Worm (Caenorhabditis elegans): ENCODE results near the gene idpa-1.

idpa-1 gene

DNA sequence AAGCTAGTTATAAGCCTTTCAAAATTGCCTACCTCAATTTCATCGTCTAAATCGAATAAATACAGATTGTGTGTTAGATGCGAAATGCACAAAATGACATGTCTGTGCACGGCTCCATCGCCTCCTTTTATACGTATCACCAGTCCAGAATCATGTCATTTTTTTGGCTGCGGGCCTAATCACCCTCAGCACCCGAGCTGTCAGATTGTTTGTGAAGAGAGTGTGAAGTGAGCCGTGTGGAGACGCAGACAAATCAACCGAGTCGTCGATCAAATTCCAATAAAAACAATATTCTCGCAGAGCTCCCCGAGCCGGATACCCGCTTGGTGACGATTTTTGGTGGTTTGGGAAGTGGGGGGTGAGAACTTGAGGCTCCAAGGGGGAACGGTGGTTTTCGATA is at the start of gene idpa-1:
TSS of gene idpa-1 (minus strand) at position 101 of the 400 bp plus-strand sequence.
- TF ChIP-seq flt-1 (GFP tag; IDR thresholded peaks at IDR 0.05) (no peak), hmbx-1 (tag; optimal IDR thresholded peaks at IDR 0.05) (no peak), scrt-1 (GFP tag; IDR thresholded peaks at IDR 0.05) (no peak), ets-7 (tag; optimal IDR thresholded peaks at IDR 0.05) (no peak), ceh-13 (GFP tag; optimal IDR thresholded peaks at IDR 0.05) (no peak), hmg-4 (GFP tag; optimal IDR thresholded peaks at IDR 0.05) (no peak), hnd-1 (tag; optimal IDR thresholded peaks at IDR 0.05) (no peak), B0310.2 (tag; optimal IDR thresholded peaks at IDR 0.05) (no peak), sea-1 (GFP tag; conservative IDR thresholded peaks at IDR 0.05) (no peak)

DNA sequence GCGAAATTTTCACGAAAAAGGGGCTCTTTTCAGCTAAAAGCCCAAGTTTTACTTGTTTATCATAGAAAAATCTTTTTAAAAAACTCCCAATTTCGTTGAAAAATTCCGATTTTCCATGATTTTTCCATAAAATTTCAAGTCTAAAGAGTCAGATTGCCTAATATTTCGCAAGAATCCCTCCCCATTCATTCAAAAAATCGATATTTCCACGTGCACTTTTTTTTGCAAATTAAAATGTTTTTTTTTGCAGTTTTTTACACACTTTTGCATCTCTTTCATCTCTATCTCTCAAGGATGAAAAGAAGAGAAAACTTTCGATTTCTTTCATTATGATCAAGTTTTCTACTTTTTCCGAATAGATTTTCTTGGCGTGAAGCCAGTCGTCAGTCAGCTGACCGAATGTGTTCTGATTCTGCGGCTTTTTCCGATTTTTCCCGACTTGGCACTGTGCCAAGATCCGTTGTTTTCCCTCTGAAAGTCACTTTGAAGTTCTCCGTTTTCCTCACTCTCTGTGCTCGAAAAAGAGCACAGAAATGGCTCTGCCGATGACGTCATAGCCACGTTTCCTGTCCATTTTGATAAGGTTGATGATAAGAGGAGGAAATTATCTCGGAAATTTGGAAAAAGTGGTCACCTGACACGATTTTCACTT is 47.4 kb upstream of the idpa-1 start:
- TF ChIP-seq ets-7 (tag; optimal IDR thresholded peaks at IDR 0.05) (no peak), B0310.2 (tag; optimal IDR thresholded peaks at IDR 0.05) (no peak), hmg-4 (GFP tag; optimal IDR thresholded peaks at IDR 0.05) (no peak), scrt-1 (GFP tag; IDR thresholded peaks at IDR 0.05) (no peak), F13C5.2 (tag; optimal IDR thresholded peaks at IDR 0.05) (no peak), aly-1 (tag; optimal IDR thresholded peaks at IDR 0.05) (no peak)

DNA sequence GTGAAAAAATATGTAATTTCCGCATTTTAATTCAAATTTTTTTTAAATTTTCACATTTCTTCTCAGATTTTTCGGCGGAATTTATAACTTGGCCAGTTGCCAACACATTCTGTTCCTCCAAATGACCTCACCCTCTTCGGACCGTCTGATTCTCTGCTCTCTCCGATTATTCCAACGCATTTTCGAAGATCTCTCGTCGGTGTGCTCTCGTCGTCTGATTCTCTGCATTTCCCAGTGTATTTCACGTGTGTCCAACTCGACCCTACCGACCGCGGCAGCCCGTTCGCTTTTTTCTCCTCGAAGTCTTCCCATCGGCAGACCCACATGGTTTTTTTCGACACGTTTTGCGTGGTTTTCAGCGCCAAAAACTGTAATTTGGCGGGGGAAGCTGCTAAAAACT is 46.2 kb upstream of the idpa-1 start:
- TF ChIP-seq F13C5.2 (tag; optimal IDR thresholded peaks at IDR 0.05) (no peak), scrt-1 (GFP tag; IDR thresholded peaks at IDR 0.05) (no peak), ama-1 (optimal IDR thresholded peaks at IDR 0.05) (no peak), ets-7 (tag; optimal IDR thresholded peaks at IDR 0.05) (no peak), tbx-11 (GFP tag; IDR thresholded peaks at IDR 0.05) (no peak), ceh-13 (GFP tag; optimal IDR thresholded peaks at IDR 0.05) (no peak), hmg-4 (GFP tag; optimal IDR thresholded peaks at IDR 0.05) (no peak), flt-1 (GFP tag; IDR thresholded peaks at IDR 0.05) (no peak), ceh-36 (tag; optimal IDR thresholded peaks at IDR 0.05) (no peak), tra-4 (tag; optimal IDR thresholded peaks at IDR 0.05) (no peak), hnd-1 (tag; optimal IDR thresholded peaks at IDR 0.05) (no peak), hmbx-1 (tag; optimal IDR thresholded peaks at IDR 0.05) (no peak), sea-1 (GFP tag; conservative IDR thresholded peaks at IDR 0.05) (no peak), tbx-37 (GFP tag; conservative IDR thresholded peaks at IDR 0.05) (no peak), pes-1 (GFP tag; IDR thresholded peaks at IDR 0.05) (no peak), aly-1 (tag; optimal IDR thresholded peaks at IDR 0.05) (no peak), B0310.2 (tag; optimal IDR thresholded peaks at IDR 0.05) (no peak)

DNA sequence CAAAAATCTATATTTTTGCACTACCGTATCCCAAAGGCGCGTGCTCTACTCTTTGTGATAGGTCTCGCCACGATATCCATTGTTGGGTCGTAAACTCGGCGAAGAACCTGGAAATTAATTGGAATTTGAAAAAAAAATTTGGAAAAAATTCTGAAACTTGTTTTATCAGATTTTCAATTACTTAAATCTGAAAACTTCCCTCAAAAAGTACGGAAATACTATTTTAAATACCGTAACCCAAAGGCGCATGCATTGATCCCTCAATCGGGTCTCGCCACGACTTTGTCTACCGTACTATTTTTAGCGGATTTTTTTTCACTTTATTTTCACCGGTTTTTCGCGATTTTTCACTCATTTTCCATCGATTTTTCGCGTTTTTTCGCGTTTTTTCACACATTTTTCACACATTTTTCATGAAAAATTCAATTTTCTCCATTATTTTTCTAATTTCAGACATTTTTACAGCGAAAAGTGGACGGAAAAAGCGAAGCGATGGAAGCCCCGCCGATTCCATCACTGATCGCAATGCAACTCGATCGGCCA is 45.7 kb upstream of the idpa-1 start, which contains the start of gene H05C05.1:
TSS of gene H05C05.1 (plus strand) at position 493 of the 543 bp plus-strand sequence.
- no peak for TF ChIP-seq tbx-11 (GFP tag; IDR thresholded peaks at IDR 0.05)
- no peak for TF ChIP-seq hnd-1 (tag; optimal IDR thresholded peaks at IDR 0.05)
- TF ChIP-seq hmg-4 (GFP tag; optimal IDR thresholded peaks at IDR 0.05), result no peak
- no peak for TF ChIP-seq flt-1 (GFP tag; IDR thresholded peaks at IDR 0.05)
- no peak for TF ChIP-seq tbx-37 (GFP tag; conservative IDR thresholded peaks at IDR 0.05)
- TF ChIP-seq sea-1 (GFP tag; conservative IDR thresholded peaks at IDR 0.05), result no peak
- TF ChIP-seq tra-4 (tag; optimal IDR thresholded peaks at IDR 0.05), result no peak
- no peak for TF ChIP-seq scrt-1 (GFP tag; IDR thresholded peaks at IDR 0.05)
- no peak for TF ChIP-seq ama-1 (optimal IDR thresholded peaks at IDR 0.05)
- no peak for TF ChIP-seq ceh-13 (GFP tag; optimal IDR thresholded peaks at IDR 0.05)
- TF ChIP-seq pes-1 (GFP tag; IDR thresholded peaks at IDR 0.05), result no peak
- TF ChIP-seq B0310.2 (tag; optimal IDR thresholded peaks at IDR 0.05), result no peak
- TF ChIP-seq hmbx-1 (tag; optimal IDR thresholded peaks at IDR 0.05), result no peak
- TF ChIP-seq ets-7 (tag; optimal IDR thresholded peaks at IDR 0.05), result no peak
- no peak for TF ChIP-seq F13C5.2 (tag; optimal IDR thresholded peaks at IDR 0.05)
- TF ChIP-seq aly-1 (tag; optimal IDR thresholded peaks at IDR 0.05), result no peak
- no peak for TF ChIP-seq ceh-36 (tag; optimal IDR thresholded peaks at IDR 0.05)

DNA sequence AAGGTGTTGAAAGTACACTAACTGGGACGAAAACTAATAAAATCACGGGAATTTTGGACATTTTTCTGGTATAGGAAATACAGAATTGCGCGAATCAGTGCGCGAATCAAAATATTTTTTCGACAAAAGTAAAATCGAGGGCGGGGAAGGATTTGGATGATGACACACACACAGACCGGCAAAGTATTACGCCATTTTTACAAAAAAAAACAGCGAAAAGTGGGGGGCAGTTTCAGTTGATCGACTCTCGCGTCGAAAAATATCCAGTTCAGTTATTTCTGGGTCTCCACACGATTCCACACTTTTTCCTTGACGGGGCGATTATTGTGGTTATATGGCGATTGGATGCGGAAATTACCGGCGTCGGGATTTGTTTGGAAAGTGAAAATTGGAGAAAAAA is 45.1 kb upstream of the idpa-1 start, which contains the start of gene H05C05.4:
TSS of gene H05C05.4 (minus strand) at position 101 of the 400 bp plus-strand sequence.
- no peak for TF ChIP-seq pes-1 (GFP tag; IDR thresholded peaks at IDR 0.05)

DNA sequence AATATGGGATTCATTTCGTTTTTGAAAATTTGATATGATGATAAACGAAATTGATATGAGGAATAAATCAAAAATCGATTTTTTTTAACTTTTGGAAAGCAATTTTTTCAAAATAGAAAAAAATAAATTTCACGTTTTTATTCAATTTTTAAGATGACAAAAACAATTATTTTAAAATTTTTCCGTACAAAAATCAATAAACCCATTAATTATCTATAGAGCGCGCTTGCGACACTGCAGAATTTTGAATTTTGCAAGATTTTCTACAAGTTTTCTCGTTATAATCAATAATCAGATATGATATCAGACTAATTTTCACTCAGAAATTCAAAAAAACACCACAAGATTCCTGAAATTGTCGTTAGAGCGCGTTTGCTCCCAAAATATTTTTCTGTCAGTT is 43.0 kb upstream of the idpa-1 start, which contains the start of gene R10F2.6:
TSS of gene R10F2.6 (minus strand) at position 101 of the 400 bp plus-strand sequence.
- no peak for TF ChIP-seq sea-1 (GFP tag; conservative IDR thresholded peaks at IDR 0.05)
- no peak for TF ChIP-seq ceh-13 (GFP tag; optimal IDR thresholded peaks at IDR 0.05)
- TF ChIP-seq tbx-11 (GFP tag; IDR thresholded peaks at IDR 0.05), result no peak
- no peak for TF ChIP-seq ama-1 (optimal IDR thresholded peaks at IDR 0.05)
- TF ChIP-seq aly-1 (tag; optimal IDR thresholded peaks at IDR 0.05), result no peak
- no peak for TF ChIP-seq hnd-1 (tag; optimal IDR thresholded peaks at IDR 0.05)
- no peak for TF ChIP-seq scrt-1 (GFP tag; IDR thresholded peaks at IDR 0.05)
- TF ChIP-seq tbx-37 (GFP tag; conservative IDR thresholded peaks at IDR 0.05), result no peak
- TF ChIP-seq flt-1 (GFP tag; IDR thresholded peaks at IDR 0.05), result no peak
- no peak for TF ChIP-seq hmbx-1 (tag; optimal IDR thresholded peaks at IDR 0.05)
- no peak for TF ChIP-seq F13C5.2 (tag; optimal IDR thresholded peaks at IDR 0.05)
- no peak for TF ChIP-seq ceh-36 (tag; optimal IDR thresholded peaks at IDR 0.05)
- TF ChIP-seq tra-4 (tag; optimal IDR thresholded peaks at IDR 0.05), result no peak
- no peak for TF ChIP-seq B0310.2 (tag; optimal IDR thresholded peaks at IDR 0.05)
- no peak for TF ChIP-seq hmg-4 (GFP tag; optimal IDR thresholded peaks at IDR 0.05)
- TF ChIP-seq pes-1 (GFP tag; IDR thresholded peaks at IDR 0.05), result no peak

DNA sequence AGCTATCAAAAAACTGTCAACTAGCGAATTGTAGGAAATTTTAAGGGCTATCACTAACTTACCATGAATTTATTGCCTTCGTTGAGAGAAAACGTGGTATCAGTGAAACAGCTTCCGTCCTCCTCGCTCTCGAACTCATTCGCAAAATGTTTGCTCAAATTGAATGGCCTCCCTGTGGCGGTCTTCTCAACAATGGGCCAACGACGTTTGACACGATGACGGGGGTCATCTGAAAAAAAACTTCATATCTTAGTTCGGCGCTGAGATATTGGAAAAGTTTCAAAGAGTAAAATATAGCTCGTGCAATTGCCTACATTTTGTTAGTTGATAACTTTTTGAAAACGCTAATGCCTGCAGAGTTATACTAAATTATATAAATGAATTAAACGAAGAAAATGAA is 40.6 kb upstream of the idpa-1 start:
- TF ChIP-seq hmbx-1 (tag; optimal IDR thresholded peaks at IDR 0.05) (no peak), tbx-37 (GFP tag; conservative IDR thresholded peaks at IDR 0.05) (no peak), ceh-13 (GFP tag; optimal IDR thresholded peaks at IDR 0.05) (no peak), aly-1 (tag; optimal IDR thresholded peaks at IDR 0.05) (no peak)

Measured in whole organism, early embryonic.